Worm (Caenorhabditis elegans): ENCODE measurements around the gene T21E8.4.

Gene T21E8.4

DNA sequence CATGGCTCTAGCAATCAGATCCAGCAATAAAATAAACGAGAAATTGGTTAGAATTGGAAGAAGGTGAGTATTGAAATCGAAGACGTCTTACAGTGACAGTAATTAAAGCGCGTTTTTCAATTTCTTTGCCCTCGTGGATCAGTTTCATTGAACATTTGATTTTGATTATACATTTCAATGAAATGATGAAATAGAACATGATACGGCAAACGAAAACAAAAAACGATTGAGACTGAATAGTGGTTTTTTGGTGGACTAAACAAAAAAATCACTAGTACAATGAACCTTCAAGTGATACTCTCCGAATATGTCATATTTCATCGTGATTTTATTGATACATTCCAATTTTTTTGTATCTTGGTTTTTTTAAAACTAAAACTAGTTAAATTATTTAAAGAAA lies 15.9 kb downstream of the T21E8.4 start, which contains the start of gene haly-1:
TSS of gene haly-1 (minus strand) at position 101 of the 400 bp plus-strand sequence.
- no peak for TF ChIP-seq egl-27 (tag; optimal IDR thresholded peaks at IDR 0.05)
- TF ChIP-seq hmg-11 (tag; optimal IDR thresholded peaks at IDR 0.05), result no peak
- no peak for TF ChIP-seq mdl-1 (tag; optimal IDR thresholded peaks at IDR 0.05)
- no peak for TF ChIP-seq elt-1 (tag; optimal IDR thresholded peaks at IDR 0.05)
- TF ChIP-seq ZK546.5 (tag; optimal IDR thresholded peaks at IDR 0.05), result no peak
- TF ChIP-seq nhr-28 (tag; optimal IDR thresholded peaks at IDR 0.05), result no peak
- TF ChIP-seq ceh-9 (tag; optimal IDR thresholded peaks at IDR 0.05), result no peak
- no peak for TF ChIP-seq ceh-16 (tag; optimal IDR thresholded peaks at IDR 0.05)
- no peak for TF ChIP-seq lin-15B (tag; optimal IDR thresholded peaks at IDR 0.05)
- TF ChIP-seq mml-1 (tag; optimal IDR thresholded peaks at IDR 0.05), result no peak
- TF ChIP-seq nhr-11 (tag; optimal IDR thresholded peaks at IDR 0.05), result no peak
- TF ChIP-seq unc-39 (tag; optimal IDR thresholded peaks at IDR 0.05), result no peak
- no peak for TF ChIP-seq pha-4 (tag; optimal IDR thresholded peaks at IDR 0.05)
- no peak for TF ChIP-seq ztf-11 (tag; optimal IDR thresholded peaks at IDR 0.05)

DNA sequence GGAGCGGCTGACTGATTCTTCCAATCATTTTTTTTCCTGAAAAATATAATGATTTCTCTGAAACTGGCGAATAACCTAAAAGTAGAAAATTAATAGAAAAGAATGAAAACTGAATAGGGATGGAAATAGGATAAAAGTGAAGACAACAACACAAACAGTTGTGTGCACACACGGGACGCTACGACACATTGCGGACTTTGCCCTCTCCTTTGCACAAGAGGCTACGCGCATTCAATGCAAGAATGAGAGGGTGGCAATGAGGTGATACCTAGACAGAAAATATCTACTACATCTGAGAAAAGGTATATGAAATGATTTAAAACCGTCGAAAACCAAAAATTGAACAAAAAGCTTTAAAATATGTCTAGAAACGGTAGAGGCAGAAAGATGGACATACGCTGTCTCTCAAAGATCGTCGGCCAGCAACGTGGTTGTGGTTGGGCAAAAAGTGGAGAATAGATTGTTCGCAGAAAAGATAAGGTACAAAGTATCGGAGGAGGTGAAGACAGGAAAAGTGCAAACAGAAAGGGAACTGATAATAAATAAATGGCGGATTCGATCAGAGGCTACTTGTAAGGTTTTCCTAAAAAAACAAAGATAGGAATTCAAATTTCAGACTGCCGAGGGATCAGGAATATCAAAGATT lies 19.6 kb downstream of the T21E8.4 start, which contains the start of gene suca-1:
TSS of gene suca-1 (minus strand) at position 36 of the 646 bp plus-strand sequence.
- no peak for TF ChIP-seq mml-1 (tag; optimal IDR thresholded peaks at IDR 0.05)
- TF ChIP-seq ceh-28 (tag; optimal IDR thresholded peaks at IDR 0.05), result no peak
- peak; percentile 67 for TF ChIP-seq nhr-25 (tag; optimal IDR thresholded peaks at IDR 0.05)
- TF ChIP-seq elt-3 (tag; optimal IDR thresholded peaks at IDR 0.05), result no peak
- no peak for TF ChIP-seq ztf-4 (tag; optimal IDR thresholded peaks at IDR 0.05)
- TF ChIP-seq aly-2 (tag; optimal IDR thresholded peaks at IDR 0.05), result no peak
- TF ChIP-seq fos-1 (tag; optimal IDR thresholded peaks at IDR 0.05), result no peak
- TF ChIP-seq nhr-43 (tag; optimal IDR thresholded peaks at IDR 0.05; ENCODE audit: poor library complexity, severe bottlenecking), result peak; percentile 11
- TF ChIP-seq nhr-23 (tag; optimal IDR thresholded peaks at IDR 0.05), result peak; percentile 44
- TF ChIP-seq ZK546.5 (tag; optimal IDR thresholded peaks at IDR 0.05), result no peak
- no peak for TF ChIP-seq nhr-237 (tag; optimal IDR thresholded peaks at IDR 0.05)
- TF ChIP-seq ceh-16 (tag; optimal IDR thresholded peaks at IDR 0.05), result no peak
- no peak for TF ChIP-seq nhr-67 (tag; optimal IDR thresholded peaks at IDR 0.05)
- peak; percentile 36 for TF ChIP-seq egl-5 (tag; optimal IDR thresholded peaks at IDR 0.05)
- TF ChIP-seq lin-15B (tag; optimal IDR thresholded peaks at IDR 0.05), result no peak
- TF ChIP-seq pha-4 (tag; optimal IDR thresholded peaks at IDR 0.05), result no peak
- TF ChIP-seq lin-39 (tag; optimal IDR thresholded peaks at IDR 0.05), result no peak
- no peak for TF ChIP-seq fkh-10 (GFP tag; optimal IDR thresholded peaks at IDR 0.05)
- TF ChIP-seq hmg-11 (tag; optimal IDR thresholded peaks at IDR 0.05), result peak; percentile 39
- no peak for TF ChIP-seq nhr-76 (tag; optimal IDR thresholded peaks at IDR 0.05)
- TF ChIP-seq nhr-11 (tag; optimal IDR thresholded peaks at IDR 0.05), result no peak
- no peak for TF ChIP-seq daf-12 (tag; optimal IDR thresholded peaks at IDR 0.05)
- TF ChIP-seq ztf-11 (tag; optimal IDR thresholded peaks at IDR 0.05), result no peak
- no peak for TF ChIP-seq skn-1 (tag; optimal IDR thresholded peaks at IDR 0.05)
- peak; percentile 68 for TF ChIP-seq elt-2 (tag; optimal IDR thresholded peaks at IDR 0.05)
- no peak for TF ChIP-seq nhr-28 (tag; optimal IDR thresholded peaks at IDR 0.05)
- TF ChIP-seq snpc-4 (tag; optimal IDR thresholded peaks at IDR 0.05), result peak; percentile 4
- no peak for TF ChIP-seq jun-1 (tag; optimal IDR thresholded peaks at IDR 0.05)

DNA sequence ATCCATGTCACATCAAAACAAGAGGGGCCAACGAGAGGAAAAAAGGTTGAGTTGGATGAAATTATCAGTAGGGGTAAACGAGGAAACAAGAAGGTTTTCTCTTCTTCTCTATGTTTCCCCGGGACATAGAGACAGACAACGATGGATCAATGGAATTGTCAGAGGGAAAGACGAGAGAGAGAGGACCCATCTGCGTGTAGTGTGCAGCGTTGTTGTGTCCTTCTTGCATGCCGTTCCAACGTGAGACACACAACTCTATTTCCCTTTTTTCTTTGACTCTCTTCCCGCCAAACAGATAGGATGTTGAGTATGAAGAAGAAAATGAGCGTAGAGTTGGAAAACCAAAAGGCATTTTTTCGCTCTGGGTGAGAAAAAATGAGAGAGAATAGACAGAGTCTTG lies 20.3 kb downstream of the T21E8.4 start:
- TF ChIP-seq nhr-43 (tag; optimal IDR thresholded peaks at IDR 0.05; ENCODE audit: poor library complexity, severe bottlenecking) (peak; percentile 6), fos-1 (tag; optimal IDR thresholded peaks at IDR 0.05) (no peak), hmg-11 (tag; optimal IDR thresholded peaks at IDR 0.05) (peak; percentile 11), elt-2 (tag; optimal IDR thresholded peaks at IDR 0.05) (no peak), fkh-10 (GFP tag; optimal IDR thresholded peaks at IDR 0.05) (peak; percentile 48), ztf-11 (tag; optimal IDR thresholded peaks at IDR 0.05) (no peak), nhr-237 (tag; optimal IDR thresholded peaks at IDR 0.05) (no peak), fkh-2 (tag; optimal IDR thresholded peaks at IDR 0.05) (peak; percentile 40), snpc-4 (tag; optimal IDR thresholded peaks at IDR 0.05) (peak; percentile 28), nfya-1 (tag; optimal IDR thresholded peaks at IDR 0.05; ENCODE audit: insufficient read depth) (peak; percentile 66), ceh-9 (tag; optimal IDR thresholded peaks at IDR 0.05) (no peak), eor-1 (tag; optimal IDR thresholded peaks at IDR 0.05) (no peak), lsy-12 (tag; optimal IDR thresholded peaks at IDR 0.05) (peak; percentile 11), ZK546.5 (tag; optimal IDR thresholded peaks at IDR 0.05) (no peak), pha-4 (tag; optimal IDR thresholded peaks at IDR 0.05) (peak; percentile 23), mdl-1 (tag; optimal IDR thresholded peaks at IDR 0.05) (peak; percentile 39), egl-5 (tag; optimal IDR thresholded peaks at IDR 0.05) (peak; percentile 81), ceh-28 (tag; optimal IDR thresholded peaks at IDR 0.05) (peak; percentile 6), lin-15B (tag; optimal IDR thresholded peaks at IDR 0.05) (peak; percentile 33), lin-39 (tag; optimal IDR thresholded peaks at IDR 0.05) (peak; percentile 64)
